Fruit fly (Drosophila melanogaster) whole organism, pupa: Measurements from ENCODE around the gene CG15514.

Experiments
- CG10348 ChIP-seq: fragments of 200-800 bp; sonication (Bioruptor generic); IDR thresholded peaks from 2 replicates; pipeline ENCODE4 v1.3.6; 2022; ENCODE audit warnings: missing biosample characterization, missing genetic modification characterization
- D1 ChIP-seq: fragments of 200-800 bp; sonication (Bioruptor generic); optimal IDR thresholded peaks from 2 replicates; lab custom pipeline; 2018; ENCODE audit warnings: missing biosample characterization, mild to moderate bottlenecking, missing genetic modification characterization, moderate library complexity

CG15514 gene

dm6 chr3R:29816266-29816665 is 45.0 kb downstream of the CG15514 start, which contains the start of gene Vps16B:
Vps16B (minus strand) TSS chr3R:29816451.
- TF ChIP-seq D1 (tag; lab: Kevin White, UChicago) (no peak), CG10348 (GFP tag; lab: Robert Waterston, UW) (no peak)
